In genomic region chrV:9394938-9395639, ce11 we compare ENCODE assay signal across 1 worm cellular context.
TF ChIP-seq lines count a peak whose summit lies in the region.

No protein-coding gene starts in this region.

TF ChIP-seq in whole organism, L1 larva, 84 proteins besides CTCF, POLR2A, EP300 and RAD21 (continued from another document):
- TF ChIP-seq nhr-71 (tag; optimal IDR thresholded peaks at IDR 0.05; lab: Kevin White, UChicago) (no peak), hlh-4 (tag; optimal IDR thresholded peaks at IDR 0.05; lab: Kevin White, UChicago) (no peak), C04F5.9 (tag; optimal IDR thresholded peaks at IDR 0.05; lab: Kevin White, UChicago) (no peak), ceh-82 (tag; optimal IDR thresholded peaks at IDR 0.05; lab: Kevin White, UChicago) (no peak)
